Fruit fly (Drosophila melanogaster) whole organism, embryonic: Measurements from ENCODE around the gene CG7841.

Experiments
- Atf-2 ChIP-seq: fragments of 200-800 bp; sonication (Bioruptor generic); optimal IDR thresholded peaks from 2 replicates; lab custom pipeline; 2016; ENCODE audit warnings: missing biosample characterization, missing genetic modification characterization
- Awh ChIP-seq: fragments of 200-800 bp; sonication (Bioruptor generic); IDR thresholded peaks from 2 replicates; pipeline ENCODE4, ENCODE4 v1.3.6; 2022; ENCODE audit warnings: missing biosample characterization, missing genetic modification characterization
- C15 ChIP-seq: fragments of 200-800 bp; sonication (Bioruptor generic); IDR thresholded peaks from 3 replicates; pipeline ENCODE4 v1.3.6; 2022; ENCODE audit warnings: missing biosample characterization, missing genetic modification characterization
- CG10209 ChIP-seq: fragments of 200-800 bp; sonication (Bioruptor generic); optimal IDR thresholded peaks from 3 replicates; lab custom pipeline; 2017; ENCODE audit warnings: missing biosample characterization, mild to moderate bottlenecking, missing genetic modification characterization, missing genetic modification reagents
- CG10565 ChIP-seq: fragments of 200-800 bp; sonication (Bioruptor generic); optimal IDR thresholded peaks from 3 replicates; lab custom pipeline; 2016; ENCODE audit warnings: missing biosample characterization, mild to moderate bottlenecking, missing genetic modification characterization
- CG11723 ChIP-seq: fragments of 200-800 bp; sonication (Bioruptor generic); optimal IDR thresholded peaks from 2 replicates; lab custom pipeline; 2017; ENCODE audit warnings: missing biosample characterization, mild to moderate bottlenecking, missing genetic modification characterization
- CG12236 ChIP-seq: fragments of 200-800 bp; sonication (Bioruptor generic); optimal IDR thresholded peaks from 2 replicates; lab custom pipeline; 2016; ENCODE audit warnings: missing biosample characterization, missing genetic modification characterization
- CG12391 ChIP-seq: fragments of 200-800 bp; sonication (Bioruptor generic); optimal IDR thresholded peaks from 3 replicates; lab custom pipeline; 2018; ENCODE audit warnings: missing biosample characterization, mild to moderate bottlenecking, missing genetic modification characterization, moderate library complexity
- CG13296 ChIP-seq: fragments of 200-800 bp; sonication (Bioruptor generic); optimal IDR thresholded peaks from 3 replicates; lab custom pipeline; 2018; ENCODE audit warnings: missing biosample characterization, mild to moderate bottlenecking, missing genetic modification characterization
- CG14667 ChIP-seq: fragments of 200-800 bp; sonication (Bioruptor generic); IDR thresholded peaks from 2 replicates; pipeline ENCODE4 v1.3.6; 2022; ENCODE audit warnings: missing biosample characterization, missing genetic modification characterization
- CG16779 ChIP-seq: fragments of 200-800 bp; sonication (Bioruptor generic); IDR thresholded peaks from 2 replicates; pipeline ENCODE4 v1.3.6; 2022; ENCODE audit warnings: missing biosample characterization, missing genetic modification characterization
- CG16863 ChIP-seq: fragments of 200-800 bp; sonication (Bioruptor generic); optimal IDR thresholded peaks from 3 replicates; lab custom pipeline; 2016; ENCODE audit warnings: missing biosample characterization, missing genetic modification characterization
- CG17328 ChIP-seq: fragments of 200-800 bp; sonication (Bioruptor generic); IDR thresholded peaks from 2 replicates; pipeline ENCODE4 v1.3.6; 2022; ENCODE audit warnings: missing biosample characterization, missing genetic modification characterization
- CG2678 ChIP-seq: fragments of 200-800 bp; sonication (Bioruptor generic); optimal IDR thresholded peaks from 3 replicates; lab custom pipeline; 2019; ENCODE audit warnings: missing biosample characterization, mild to moderate bottlenecking, missing genetic modification characterization, moderate library complexity
- CG4282 ChIP-seq: fragments of 200-800 bp; sonication (Bioruptor generic); optimal IDR thresholded peaks from 2 replicates; lab custom pipeline; 2016; ENCODE audit warnings: missing biosample characterization, missing genetic modification characterization
- CG4820 ChIP-seq: fragments of 200-800 bp; sonication (Bioruptor generic); optimal IDR thresholded peaks from 3 replicates; lab custom pipeline; 2016; ENCODE audit warnings: missing biosample characterization, missing genetic modification characterization
- CG6854 ChIP-seq: fragments of 200-800 bp; sonication (Bioruptor generic); optimal IDR thresholded peaks from 3 replicates; lab custom pipeline; 2017; ENCODE audit warnings: missing biosample characterization, mild to moderate bottlenecking, missing genetic modification characterization
- CG7357 ChIP-seq: fragments of 200-800 bp; sonication (Bioruptor generic); IDR thresholded peaks from 3 replicates; pipeline ENCODE4 v1.3.6; 2022; ENCODE audit warnings: missing biosample characterization, missing genetic modification characterization
- CG7786 ChIP-seq: fragments of 200-800 bp; sonication (Bioruptor generic); optimal IDR thresholded peaks from 2 replicates; lab custom pipeline; 2016; ENCODE audit warnings: missing biosample characterization, missing genetic modification characterization
- CG8281 ChIP-seq: fragments of 200-800 bp; sonication (Bioruptor generic); optimal IDR thresholded peaks from 2 replicates; lab custom pipeline; 2018; ENCODE audit warnings: missing biosample characterization, mild to moderate bottlenecking, missing genetic modification characterization, moderate library complexity
- CG8944 ChIP-seq: fragments of 200-800 bp; sonication (Bioruptor generic); optimal IDR thresholded peaks from 3 replicates; lab custom pipeline; 2016; ENCODE audit warnings: missing biosample characterization, missing genetic modification characterization
- Dek ChIP-seq: fragments of 200-800 bp; sonication (Bioruptor generic); optimal IDR thresholded peaks from 3 replicates; lab custom pipeline; 2019; ENCODE audit warnings: missing biosample characterization, mild to moderate bottlenecking, missing genetic modification characterization, moderate library complexity
- Doc3 ChIP-seq: fragments of 200-800 bp; sonication (Bioruptor generic); IDR thresholded peaks from 3 replicates; pipeline ENCODE4 v1.3.6; 2022; ENCODE audit warnings: missing biosample characterization, missing genetic modification characterization; ENCODE audit not compliant: partially characterized antibody
- Fer1 ChIP-seq: fragments of 200-800 bp; sonication (Bioruptor generic); optimal IDR thresholded peaks from 2 replicates; lab custom pipeline; 2017; ENCODE audit warnings: missing biosample characterization, mild to moderate bottlenecking, missing genetic modification characterization
- HLH4C ChIP-seq: fragments of 200-800 bp; sonication (Bioruptor generic); IDR thresholded peaks from 3 replicates; pipeline ENCODE4 v1.3.6; 2022; ENCODE audit warnings: missing biosample characterization, missing genetic modification characterization; ENCODE audit not compliant: partially characterized antibody
- HLH54F ChIP-seq: fragments of 200-800 bp; sonication (Bioruptor generic); optimal IDR thresholded peaks from 3 replicates; lab custom pipeline; 2016; ENCODE audit warnings: missing biosample characterization, missing genetic modification characterization
- Hr3 ChIP-seq: fragments of 200-800 bp; sonication (Bioruptor generic); optimal IDR thresholded peaks from 3 replicates; lab custom pipeline; 2016; ENCODE audit warnings: missing biosample characterization, missing genetic modification characterization
- Hsf ChIP-seq: fragments of 200-800 bp; sonication (Bioruptor generic); optimal IDR thresholded peaks from 3 replicates; lab custom pipeline; 2016; ENCODE audit warnings: missing biosample characterization, missing genetic modification characterization
- Kr ChIP-seq: fragments of 200-800 bp; sonication (Bioruptor generic); optimal IDR thresholded peaks from 2 replicates; lab custom pipeline; 2017; ENCODE audit warnings: missing biosample characterization, mild to moderate bottlenecking, missing genetic modification characterization
- MBD-R2 ChIP-seq: fragments of 200-800 bp; sonication (Bioruptor generic); IDR thresholded peaks from 2 replicates; pipeline ENCODE4 v1.3.6; 2022; ENCODE audit warnings: missing biosample characterization, missing genetic modification characterization
- MESR4 ChIP-seq: fragments of 200-800 bp; sonication (Bioruptor generic); optimal IDR thresholded peaks from 2 replicates; lab custom pipeline; 2018; ENCODE audit warnings: missing biosample characterization, mild to moderate bottlenecking, missing genetic modification characterization, moderate library complexity
- Opbp ChIP-seq: fragments of 200-800 bp; sonication (Bioruptor generic); IDR thresholded peaks from 3 replicates; pipeline ENCODE4 v1.3.6; 2022; ENCODE audit warnings: missing biosample characterization, missing genetic modification characterization; ENCODE audit not compliant: partially characterized antibody
- Rfx ChIP-seq: fragments of 200-800 bp; sonication (Bioruptor generic); IDR thresholded peaks from 2 replicates; pipeline ENCODE4 v1.3.6; 2022; ENCODE audit warnings: missing biosample characterization, missing genetic modification characterization
- Sox100B ChIP-seq: fragments of 200-800 bp; sonication (Bioruptor generic); optimal IDR thresholded peaks from 3 replicates; lab custom pipeline; 2018; ENCODE audit warnings: missing biosample characterization, mild to moderate bottlenecking, missing genetic modification characterization
- ase ChIP-seq: fragments of 200-800 bp; sonication (Bioruptor generic); IDR thresholded peaks from 3 replicates; pipeline ENCODE4 v1.3.6; 2022; ENCODE audit warnings: missing biosample characterization, missing genetic modification characterization
- az2 ChIP-seq: fragments of 200-800 bp; sonication (Bioruptor generic); optimal IDR thresholded peaks from 3 replicates; lab custom pipeline; 2016; ENCODE audit warnings: missing biosample characterization, missing genetic modification characterization
- bab2 ChIP-seq: fragments of 200-800 bp; sonication (Bioruptor generic); optimal IDR thresholded peaks from 2 replicates; lab custom pipeline; 2016; ENCODE audit warnings: missing biosample characterization, missing genetic modification characterization
- crp ChIP-seq, 2 experiments: fragments of 200-800 bp; sonication (Bioruptor generic); optimal IDR thresholded peaks; 2 replicates in 1 of 2; 3 replicates in 1 of 2; lab custom pipeline; 2017; ENCODE audit warnings: missing biosample characterization in 2 of 2, missing genetic modification characterization in 2 of 2, mild to moderate bottlenecking in 1 of 2, moderate library complexity in 1 of 2
- disco-r ChIP-seq: fragments of 200-800 bp; sonication (Bioruptor generic); optimal IDR thresholded peaks from 2 replicates; lab custom pipeline; 2016; ENCODE audit warnings: missing biosample characterization, missing genetic modification characterization
- fru ChIP-seq: fragments of >200 bp; optimal IDR thresholded peaks from 2 replicates; lab custom pipeline; 2017
- kni ChIP-seq: fragments of 200-800 bp; sonication (Bioruptor generic); optimal IDR thresholded peaks from 3 replicates; lab custom pipeline; 2017; ENCODE audit warnings: mild to moderate bottlenecking, missing biosample characterization, missing genetic modification reagents, missing genetic modification characterization
- mam ChIP-seq: fragments of 200-800 bp; sonication (Bioruptor generic); optimal IDR thresholded peaks from 3 replicates; lab custom pipeline; 2016; ENCODE audit warnings: missing biosample characterization, missing genetic modification characterization
- sima ChIP-seq: fragments of 200-800 bp; sonication (Bioruptor generic); optimal IDR thresholded peaks from 2 replicates; lab custom pipeline; 2016; ENCODE audit warnings: missing biosample characterization, missing genetic modification characterization
- sqz ChIP-seq: fragments of 200-800 bp; sonication (Bioruptor generic); optimal IDR thresholded peaks from 3 replicates; lab custom pipeline; 2018; ENCODE audit warnings: missing biosample characterization, mild to moderate bottlenecking, missing genetic modification characterization
- stwl ChIP-seq: fragments of 200-800 bp; sonication (Bioruptor generic); optimal IDR thresholded peaks from 3 replicates; lab custom pipeline; 2018; ENCODE audit warnings: missing biosample characterization, mild to moderate bottlenecking, missing genetic modification characterization, moderate library complexity
- tap ChIP-seq: fragments of 200-800 bp; optimal IDR thresholded peaks from 3 replicates; lab custom pipeline; 2019; ENCODE audit warnings: missing biosample characterization, mild to moderate bottlenecking, missing genetic modification characterization, moderate library complexity
- tio ChIP-seq: fragments of 200-800 bp; sonication (Bioruptor generic); optimal IDR thresholded peaks from 2 replicates; lab custom pipeline; 2017; ENCODE audit warnings: missing biosample characterization, missing genetic modification characterization, inconsistent platforms
- tup ChIP-seq: fragments of 200-800 bp; sonication (Bioruptor generic); optimal IDR thresholded peaks from 2 replicates; lab custom pipeline; 2016; ENCODE audit warnings: missing biosample characterization, mild to moderate bottlenecking, missing genetic modification characterization, moderate library complexity
- vvl ChIP-seq: fragments of 200-800 bp; sonication (Bioruptor generic); IDR thresholded peaks from 2 replicates; pipeline ENCODE4 v1.3.6; 2022; ENCODE audit warnings: missing biosample characterization, missing genetic modification characterization

The CG7841 gene

DNA sequence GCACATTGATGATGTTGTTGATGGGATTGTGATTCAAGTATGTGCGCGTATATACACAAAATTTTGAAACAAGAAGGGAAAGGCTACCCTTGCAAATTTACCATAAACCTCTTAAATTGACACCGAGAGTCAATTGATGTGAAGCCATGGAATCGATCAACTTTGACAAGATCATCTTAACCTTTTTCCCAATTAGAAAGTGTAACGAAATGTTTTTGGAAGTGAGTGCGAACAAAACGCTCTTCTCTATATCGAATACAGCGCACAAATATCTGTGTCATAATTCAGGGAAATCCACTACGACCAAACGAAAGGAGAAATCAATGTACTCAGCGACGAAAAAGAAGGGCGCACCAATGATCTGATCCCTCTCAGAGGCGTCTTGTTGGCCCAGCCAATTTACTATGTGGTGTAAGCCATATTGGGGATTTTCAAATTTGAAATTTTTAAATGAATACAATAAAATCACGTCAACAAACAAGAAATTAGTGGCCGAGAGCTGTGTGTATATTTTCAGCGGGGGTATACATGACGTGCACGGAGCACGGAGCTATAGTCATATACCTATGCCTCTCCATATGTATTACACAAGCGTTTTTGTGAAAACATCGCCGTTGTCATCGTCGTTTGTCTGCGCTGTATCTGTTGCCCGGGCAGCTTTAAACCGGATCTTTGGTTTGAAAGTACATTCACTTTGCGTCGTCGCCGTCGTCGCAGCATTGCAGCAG is 25.5 kb upstream of the CG7841 start (continued):
- TF ChIP-seq tio (GFP tag; lab: Kevin White, UChicago) = no peak
- TF ChIP-seq Kr (GFP tag; lab: Kevin White, UChicago) = no peak
- no peak for TF ChIP-seq CG11723 (GFP tag; lab: Kevin White, UChicago)
- TF ChIP-seq HLH4C = no peak
- TF ChIP-seq Hr3 = no peak
- no peak for TF ChIP-seq Atf-2
- TF ChIP-seq bab2 (GFP tag; lab: Kevin White, UChicago) = peak; percentile 33
- TF ChIP-seq CG14667 (GFP tag; lab: Robert Waterston, UW) = no peak
- no peak for TF ChIP-seq CG4282
- TF ChIP-seq CG8281 (tag; lab: Kevin White, UChicago) = peak; percentile 11
- TF ChIP-seq CG4820 (GFP tag; lab: Kevin White, UChicago) = no peak
- 0 out of 2 replicates have a peak, but pooled peaks have one; percentile 3 for TF ChIP-seq CG16779 (GFP tag; lab: Robert Waterston, UW)
- TF ChIP-seq kni = no peak
- TF ChIP-seq CG12236 (GFP tag; lab: Kevin White, UChicago) = peak; percentile 35
- TF ChIP-seq CG8944 (GFP tag; lab: Kevin White, UChicago) = peak; percentile 40
- TF ChIP-seq CG13296 (GFP tag; lab: Kevin White, UChicago) = no peak
- TF ChIP-seq stwl (tag; lab: Kevin White, UChicago) = no peak
- no peak for TF ChIP-seq sqz (GFP tag; lab: Kevin White, UChicago)
- 0 out of 3 replicates have a peak, but pooled peaks have one; percentile 8 for TF ChIP-seq CG7357 (GFP tag; lab: Robert Waterston, UW)

DNA sequence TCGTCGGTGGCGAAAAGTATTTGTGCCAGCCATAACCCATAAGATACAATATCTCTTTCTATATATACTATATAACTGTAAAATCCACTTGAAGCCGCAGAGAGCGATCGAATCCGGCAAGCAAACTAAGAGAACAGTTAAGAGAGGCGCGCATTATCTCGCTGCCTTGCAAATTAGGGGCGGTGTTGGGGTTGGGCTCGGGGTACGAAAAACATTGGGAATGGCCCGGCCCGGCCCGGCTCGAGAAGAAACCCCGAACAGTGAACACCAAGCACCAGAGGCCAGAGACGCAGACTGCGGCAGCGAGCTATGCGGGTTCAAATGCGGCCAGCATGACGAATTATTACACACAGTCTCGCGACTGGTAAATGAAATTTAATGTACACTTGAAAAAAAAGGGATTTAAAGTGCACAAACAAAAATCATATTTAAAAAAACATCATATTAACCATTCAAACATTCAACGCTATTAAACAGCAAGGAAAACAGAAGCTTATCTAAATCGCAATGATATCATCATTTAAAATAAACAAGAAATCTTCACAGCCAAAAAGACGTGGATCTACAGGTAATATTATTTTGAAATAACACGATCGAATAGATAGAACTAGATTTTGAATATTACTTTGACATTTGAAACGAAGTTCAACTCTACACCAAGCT is 24.4 kb upstream of the CG7841 start:
- TF ChIP-seq tup (GFP tag; lab: Kevin White, UChicago) (no peak), crp (GFP tag; optimal IDR thresholded peaks at IDR 0.05; lab: Kevin White, UChicago) (no peak), CG6854 (GFP tag; lab: Kevin White, UChicago) (no peak), Hsf (GFP tag; lab: Kevin White, UChicago) (peak; percentile 2), CG10565 (no peak), Rfx (GFP tag; lab: Robert Waterston, UW) (peak; percentile 23; the same call in 1 of the 2 replicates), CG7786 (peak; percentile 15), HLH54F (no peak), Awh (0 out of 2 replicates have a peak, but pooled peaks have one; percentile 41), MBD-R2 (GFP tag; lab: Robert Waterston, UW) (peak; percentile 16; the same call in 1 of the 2 replicates), C15 (GFP tag; lab: Robert Waterston, UW) (0 out of 3 replicates have a peak, but pooled peaks have one; percentile 39), tap (tag; lab: Kevin White, UChicago) (no peak), CG16863 (GFP tag; lab: Kevin White, UChicago) (no peak), CG10209 (GFP tag; lab: Kevin White, UChicago) (no peak), az2 (GFP tag; lab: Kevin White, UChicago) (peak; percentile 16), Fer1 (no peak), disco-r (GFP tag; lab: Kevin White, UChicago) (no peak), Dek (tag; lab: Kevin White, UChicago) (no peak), fru (lab: Kevin White, UChicago) (no peak), MESR4 (GFP tag; lab: Kevin White, UChicago) (no peak), ase (GFP tag; lab: Robert Waterston, UW) (0 out of 3 replicates have a peak, but pooled peaks have one; percentile 26), CG17328 (GFP tag; lab: Robert Waterston, UW) (peak; percentile 34; the same call in 1 of the 2 replicates), mam (GFP tag; lab: Kevin White, UChicago) (peak; percentile 36), CG2678 (tag; lab: Kevin White, UChicago) (peak; percentile 67), vvl (GFP tag; lab: Robert Waterston, UW) (peak; percentile 73), Opbp (GFP tag; lab: Robert Waterston, UW) (no peak), CG12391 (tag; lab: Kevin White, UChicago) (no peak), sima (no peak), Doc3 (GFP tag; lab: Robert Waterston, UW) (no peak), Sox100B (GFP tag; lab: Kevin White, UChicago) (peak; percentile 78)
